Worm (Caenorhabditis elegans): ENCODE data around the gene zmp-6.

ce11 chrIII:7263028-7263427 lies 15.4 kb upstream of the zmp-6 start:
- no peak for TF ChIP-seq mec-3 (tag; optimal IDR thresholded peaks at IDR 0.05; ENCODE audit: borderline replicate concordance)
- no peak for TF ChIP-seq sdc-2 (tag; optimal IDR thresholded peaks at IDR 0.05)
- TF ChIP-seq pha-4 (tag; optimal IDR thresholded peaks at IDR 0.05), result no peak
- no peak for TF ChIP-seq pros-1 (tag; optimal IDR thresholded peaks at IDR 0.05)
